Worm (Caenorhabditis elegans): ENCODE measurements around the gene srsx-38.

The srsx-38 gene

DNA sequence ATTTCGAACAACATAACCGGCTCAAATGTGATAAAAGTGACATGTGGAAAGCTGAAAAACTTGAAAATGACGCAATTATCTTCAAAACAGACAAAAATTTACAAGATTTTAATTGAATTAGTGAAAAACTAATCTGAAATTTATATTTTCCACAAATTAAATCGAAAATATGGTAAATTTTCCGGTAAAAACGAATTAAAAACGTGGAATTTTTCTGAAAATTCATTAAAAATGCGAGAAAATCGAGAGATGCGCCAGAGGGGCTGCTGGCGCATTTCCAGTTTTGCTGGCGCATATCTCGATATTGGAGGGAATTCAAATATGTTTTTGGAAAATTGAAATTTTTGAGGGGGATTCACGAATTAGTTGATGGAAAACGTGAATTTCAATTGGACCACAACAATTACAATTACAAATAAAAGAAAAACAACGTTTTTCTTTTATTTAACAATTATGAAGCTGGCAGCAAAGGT is 41.2 kb downstream of the srsx-38 start, which contains the start of the genes haf-3 and F57A10.2 (continued):
- TF ChIP-seq daf-12 (tag; optimal IDR thresholded peaks at IDR 0.05): no peak
- peak; percentile 83 for TF ChIP-seq lin-13 (GFP tag; optimal IDR thresholded peaks at IDR 0.05)
- TF ChIP-seq hlh-11 (tag; optimal IDR thresholded peaks at IDR 0.05): peak; percentile 82
- TF ChIP-seq lsy-2 (tag; optimal IDR thresholded peaks at IDR 0.05): peak in 1 of 2 experiments; percentile 95
- TF ChIP-seq hif-1 (tag; optimal IDR thresholded peaks at IDR 0.05): peak; percentile 44 to 54
- peak; percentile 61 for TF ChIP-seq nhr-6 (tag; optimal IDR thresholded peaks at IDR 0.05)
- TF ChIP-seq hmg-1.1 (GFP tag; IDR thresholded peaks at IDR 0.05): peak; percentile 79
- TF ChIP-seq Y5F2A.4 (GFP tag; optimal IDR thresholded peaks at IDR 0.05): peak; percentile 40
- TF ChIP-seq set-16 (GFP tag; IDR thresholded peaks at IDR 0.05): no peak
- no peak for TF ChIP-seq daf-19 (GFP tag; conservative IDR thresholded peaks at IDR 0.05)
- TF ChIP-seq gei-8 (GFP tag; optimal IDR thresholded peaks at IDR 0.05): no peak
- peak; percentile 88 for TF ChIP-seq rbr-2 (tag; optimal IDR thresholded peaks at IDR 0.05)
- TF ChIP-seq nhr-10 (tag; optimal IDR thresholded peaks at IDR 0.05): no peak
- TF ChIP-seq mdl-1 (tag; optimal IDR thresholded peaks at IDR 0.05): peak in 1 of 2 experiments; percentile 21
- TF ChIP-seq madf-5 (GFP tag; IDR thresholded peaks at IDR 0.05): no peak
- TF ChIP-seq mep-1 (tag; optimal IDR thresholded peaks at IDR 0.05): peak; percentile 94
- peak; percentile 80; the same call in 1 of the 2 replicates for TF ChIP-seq ctbp-1 (GFP tag; IDR thresholded peaks at IDR 0.05)
- peak; percentile 71 for TF ChIP-seq F10B5.3 (tag; optimal IDR thresholded peaks at IDR 0.05)
- peak; percentile 94 for TF ChIP-seq T26A8.4 (GFP tag; IDR thresholded peaks at IDR 0.05)
- TF ChIP-seq lin-15B (tag; optimal IDR thresholded peaks at IDR 0.05): peak; percentile 68
- TF ChIP-seq snpc-4 (tag; optimal IDR thresholded peaks at IDR 0.05): peak; percentile 34
- TF ChIP-seq vab-7 (GFP tag; IDR thresholded peaks at IDR 0.05): peak; percentile 43; the same call in 1 of the 2 replicates
- peak; percentile 73 for TF ChIP-seq nhr-28 (tag; optimal IDR thresholded peaks at IDR 0.05)
- no peak for TF ChIP-seq fos-1 (tag; optimal IDR thresholded peaks at IDR 0.05)
- no peak for TF ChIP-seq ceh-44 (GFP tag; IDR thresholded peaks at IDR 0.05)
- no peak for TF ChIP-seq unc-39 (tag; optimal IDR thresholded peaks at IDR 0.05)
- TF ChIP-seq mdt-29 (GFP tag; IDR thresholded peaks at IDR 0.05): no peak
- TF ChIP-seq nhr-41 (GFP tag; IDR thresholded peaks at IDR 0.05): no peak
- TF ChIP-seq ceh-32 (tag; optimal IDR thresholded peaks at IDR 0.05; ENCODE audit: poor library complexity): peak; percentile 38
- TF ChIP-seq nhr-77 (tag; optimal IDR thresholded peaks at IDR 0.05): peak; percentile 90
- no peak for TF ChIP-seq lir-3 (tag; optimal IDR thresholded peaks at IDR 0.05)
- no peak for TF ChIP-seq nhr-111 (GFP tag; optimal IDR thresholded peaks at IDR 0.05)
- TF ChIP-seq F37D6.2 (tag; optimal IDR thresholded peaks at IDR 0.05): peak; percentile 77
- no peak for TF ChIP-seq ZK546.5 (tag; optimal IDR thresholded peaks at IDR 0.05)
- peak; percentile 79 for TF ChIP-seq fkh-10 (GFP tag; optimal IDR thresholded peaks at IDR 0.05)
- peak; percentile 62; the same call in 1 of the 2 replicates for TF ChIP-seq lin-29 (GFP tag; IDR thresholded peaks at IDR 0.05)
- TF ChIP-seq madf-9 (GFP tag; conservative IDR thresholded peaks at IDR 0.05): peak; percentile 56; the same call in 1 of the 2 replicates
- TF ChIP-seq jun-1 (tag; optimal IDR thresholded peaks at IDR 0.05): peak; percentile 62
- TF ChIP-seq lin-38 (GFP tag; IDR thresholded peaks at IDR 0.05): peak; percentile 90
- TF ChIP-seq D1046.2 (GFP tag; IDR thresholded peaks at IDR 0.05): 0 out of 2 replicates have a peak, but pooled peaks have one; percentile 36
- no peak for TF ChIP-seq nhr-76 (tag; optimal IDR thresholded peaks at IDR 0.05)
- peak; percentile 9 for TF ChIP-seq nhr-25 (tag; optimal IDR thresholded peaks at IDR 0.05; ENCODE audit: borderline replicate concordance, insufficient read depth)
- TF ChIP-seq zfp-3 (GFP tag; conservative IDR thresholded peaks at IDR 0.05): peak; percentile 63; the same call in 1 of the 2 replicates
- peak; percentile 55; the same call in 1 of the 2 replicates for TF ChIP-seq lin-1 (GFP tag; IDR thresholded peaks at IDR 0.05)
- TF ChIP-seq dve-1 (tag; optimal IDR thresholded peaks at IDR 0.05; ENCODE audit: insufficient read depth): peak; percentile 95
- TF ChIP-seq snpc-1.2 (GFP tag; IDR thresholded peaks at IDR 0.05): peak; percentile 70
- no peak for TF ChIP-seq dmd-8 (GFP tag; IDR thresholded peaks at IDR 0.05)
- peak; percentile 89 for TF ChIP-seq dmd-6 (GFP tag; IDR thresholded peaks at IDR 0.05)
- peak; percentile 75 for TF ChIP-seq nhr-48 (tag; optimal IDR thresholded peaks at IDR 0.05)
- peak; percentile 76 for TF ChIP-seq aha-1 (tag)
- TF ChIP-seq dmd-9 (GFP tag; IDR thresholded peaks at IDR 0.05): no peak
